Worm (Caenorhabditis elegans) whole organism, midembryonic: Measurements from ENCODE around the gene C33A12.3.

Experiments
- cog-1 ChIP-seq: sonication (generic microtip); optimal IDR thresholded peaks from 2 replicates; lab custom pipeline; 2016; ENCODE audit warnings: missing genetic modification characterization, missing compliant biosample characterization
- flt-1 ChIP-seq: fragments of 200-800 bp; sonication (Bioruptor generic); IDR thresholded peaks from 2 replicates; pipeline ENCODE4 v1.3.6; 2022; ENCODE audit warnings: missing genetic modification characterization, missing compliant biosample characterization

The C33A12.3 gene

DNA sequence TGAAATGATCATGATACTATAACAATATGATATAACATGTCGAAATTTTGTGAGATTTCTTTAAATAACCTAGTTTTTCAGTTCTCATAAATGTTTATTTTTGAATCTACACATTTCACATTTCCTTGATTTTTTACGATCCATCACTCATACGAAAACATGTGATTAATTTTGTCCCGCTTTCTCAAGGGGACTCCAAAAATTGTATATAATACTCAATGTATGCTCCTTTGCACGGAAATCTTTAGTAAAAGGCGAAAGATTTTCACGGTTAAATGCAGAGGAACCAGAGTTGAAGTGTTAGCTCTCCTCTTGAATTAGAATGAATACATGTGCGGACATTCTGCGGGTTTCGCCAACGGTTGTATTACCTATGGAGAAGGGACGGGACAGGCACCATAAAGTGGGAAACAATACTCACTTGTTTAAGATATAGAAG is 48.4 kb downstream of the C33A12.3 start:
- TF ChIP-seq cog-1 (tag; lab: Kevin White, UChicago) (no peak), flt-1 (GFP tag; lab: Robert Waterston, UW) (0 out of 2 replicates have a peak, but pooled peaks have one; percentile 15)
